Worm (Caenorhabditis elegans) whole organism, L3 larva: ENCODE data around the gene clec-158.

Experiments used
- elt-1 ChIP-seq: fragments of 150-350 bp; optimal IDR thresholded peaks from 2 replicates; lab custom pipeline; 2014; ENCODE audit warnings: missing biosample characterization, missing genetic modification characterization
- nhr-25 ChIP-seq: sonication (generic microtip); optimal IDR thresholded peaks from 2 replicates; lab custom pipeline; 2017; ENCODE audit warnings: missing biosample characterization, missing genetic modification characterization
- zag-1 ChIP-seq: fragments of 150-350 bp; optimal IDR thresholded peaks from 2 replicates; lab custom pipeline; 2014; ENCODE audit warnings: missing biosample characterization, missing genetic modification characterization

ce11 chrIII:6884203-6884602 lies 24.8 kb upstream of the clec-158 start, which contains the start of gene med-2:
- TF ChIP-seq nhr-25 (no peak), elt-1 (no peak), zag-1 (tag; lab: Kevin White, UChicago) (no peak)
